Worm (Caenorhabditis elegans): ENCODE data around the gene Y17G7B.20.

Gene Y17G7B.20

DNA sequence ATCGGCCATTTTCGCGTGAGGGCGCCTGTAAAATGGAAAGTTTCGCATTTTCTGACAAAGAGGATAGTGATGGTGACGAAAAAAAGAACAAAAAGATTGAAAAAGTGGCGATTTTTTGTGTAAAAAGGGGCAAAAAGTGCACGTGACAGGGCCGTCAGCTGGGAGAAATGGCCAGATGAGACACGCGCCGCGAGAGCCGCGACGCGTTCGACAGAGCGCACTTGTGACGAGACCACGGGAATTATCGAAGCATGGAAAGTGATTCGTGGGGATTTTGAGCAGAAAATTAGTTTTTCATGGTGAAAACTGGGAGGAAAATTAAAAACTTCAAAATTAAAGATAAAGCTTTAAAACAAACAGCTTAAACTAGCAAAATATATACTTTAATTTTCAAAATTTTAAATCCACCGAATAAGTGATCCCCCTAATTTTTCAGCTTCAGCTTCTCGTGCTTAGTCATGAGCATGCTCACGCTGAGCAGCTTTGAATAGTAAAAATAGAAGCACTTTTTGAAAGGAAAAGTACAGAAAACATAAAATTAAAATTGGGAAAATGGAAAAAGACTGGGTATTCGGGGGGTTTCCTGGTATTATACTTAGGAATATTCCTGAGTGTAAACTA, 12.0 kb downstream of the Y17G7B.20 start, which contains the start of gene W03C9.5 (continued):
- TF ChIP-seq hlh-4 (tag; optimal IDR thresholded peaks at IDR 0.05) (no peak), C34B4.2 (tag; optimal IDR thresholded peaks at IDR 0.05) (no peak), snu-23 (GFP tag; optimal IDR thresholded peaks at IDR 0.05) (peak; percentile 98), blmp-1 (tag; optimal IDR thresholded peaks at IDR 0.05) (peak; percentile 77), alr-1 (tag; optimal IDR thresholded peaks at IDR 0.05; ENCODE audit: borderline replicate concordance) (no peak), nhr-84 (tag; optimal IDR thresholded peaks at IDR 0.05) (peak; percentile 51), ceh-90 (tag; optimal IDR thresholded peaks at IDR 0.05) (peak; percentile 70), hpl-2 (GFP tag; optimal IDR thresholded peaks at IDR 0.05) (peak; percentile 82), zip-4 (GFP tag; optimal IDR thresholded peaks at IDR 0.05) (peak; percentile 38), ztf-4 (tag; optimal IDR thresholded peaks at IDR 0.05) (peak; percentile 82), lin-13 (GFP tag; optimal IDR thresholded peaks at IDR 0.05) (peak; percentile 97), jun-1 (tag; optimal IDR thresholded peaks at IDR 0.05) (peak; percentile 90), mep-1 (tag; optimal IDR thresholded peaks at IDR 0.05) (peak; percentile 95), elt-2 (tag; optimal IDR thresholded peaks at IDR 0.05) (peak; percentile 78), mdl-1 (tag; optimal IDR thresholded peaks at IDR 0.05) (peak in 1 of 2 experiments; percentile 98), nhr-12 (tag; optimal IDR thresholded peaks at IDR 0.05) (no peak), rnt-1 (tag; optimal IDR thresholded peaks at IDR 0.05) (peak; percentile 96), nhr-28 (tag; optimal IDR thresholded peaks at IDR 0.05) (no peak), elt-3 (tag; optimal IDR thresholded peaks at IDR 0.05) (peak in 3 of 6 experiments; percentile 36 to 88 (median 82)), ceh-8 (GFP tag; optimal IDR thresholded peaks at IDR 0.05) (peak; percentile 84), efl-3 (GFP tag; optimal IDR thresholded peaks at IDR 0.05) (no peak), fkh-4 (tag; optimal IDR thresholded peaks at IDR 0.05; ENCODE audit: borderline replicate concordance) (peak; percentile 46), grh-1 (GFP tag; IDR thresholded peaks at IDR 0.05) (peak; percentile 65), egl-27 (tag; optimal IDR thresholded peaks at IDR 0.05) (peak; percentile 3 to 31), fkh-8 (tag; optimal IDR thresholded peaks at IDR 0.05) (peak; percentile 99), nhr-19 (GFP tag; conservative IDR thresholded peaks at IDR 0.05) (peak; percentile 93), nhr-71 (tag; optimal IDR thresholded peaks at IDR 0.05) (peak; percentile 98), sup-37 (GFP tag; optimal IDR thresholded peaks at IDR 0.05) (peak; percentile 61), ces-1 (GFP tag; optimal IDR thresholded peaks at IDR 0.05) (no peak), lin-35 (GFP tag; optimal IDR thresholded peaks at IDR 0.05) (peak; percentile 89 to 94), ama-1 (optimal IDR thresholded peaks at IDR 0.05) (peak; percentile 19), nhr-85 (tag) (peak; percentile 89)

DNA sequence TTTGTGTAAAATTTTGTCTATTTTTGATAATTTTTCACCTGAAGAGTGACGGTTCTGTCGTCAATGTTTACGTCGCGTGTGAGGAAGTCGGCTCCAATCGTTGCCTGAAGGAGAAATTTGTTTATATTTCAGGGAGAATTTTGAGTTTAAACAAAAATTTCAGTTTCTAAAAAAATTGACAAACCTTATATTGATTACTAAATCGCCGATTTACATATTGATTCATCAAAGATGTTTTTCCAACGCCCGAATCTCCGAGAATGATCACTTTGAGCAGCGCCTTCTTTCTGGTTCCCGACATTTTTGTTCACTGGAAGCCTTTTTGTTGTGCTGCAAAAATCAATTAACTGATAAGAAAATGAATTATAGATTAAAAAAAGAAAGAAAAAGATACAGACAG, 13.0 kb downstream of the Y17G7B.20 start, which contains the start of gene rab-7:
TSS of gene rab-7 (minus strand) at position 330 of the 400 bp plus-strand sequence.
- TF ChIP-seq isw-1 (GFP tag; IDR thresholded peaks at IDR 0.05): no peak
- no peak for TF ChIP-seq pax-3 (tag; optimal IDR thresholded peaks at IDR 0.05)
- TF ChIP-seq elt-2 (tag; optimal IDR thresholded peaks at IDR 0.05): peak; percentile 54
- TF ChIP-seq lsy-2 (tag; optimal IDR thresholded peaks at IDR 0.05): peak in 1 of 2 experiments; percentile 2
- TF ChIP-seq nhr-71 (tag; optimal IDR thresholded peaks at IDR 0.05): peak; percentile 32
- TF ChIP-seq efl-1 (optimal IDR thresholded peaks at IDR 0.05): no peak
- TF ChIP-seq efl-1 (GFP tag; optimal IDR thresholded peaks at IDR 0.05 in 1 of 2): peak in 1 of 2 experiments; percentile 92
- peak; percentile 73 for TF ChIP-seq ama-1 (optimal IDR thresholded peaks at IDR 0.05)
- TF ChIP-seq dsc-1 (tag; optimal IDR thresholded peaks at IDR 0.05): peak; percentile 6
- peak; percentile 10 for TF ChIP-seq nhr-47 (tag; optimal IDR thresholded peaks at IDR 0.05)

DNA sequence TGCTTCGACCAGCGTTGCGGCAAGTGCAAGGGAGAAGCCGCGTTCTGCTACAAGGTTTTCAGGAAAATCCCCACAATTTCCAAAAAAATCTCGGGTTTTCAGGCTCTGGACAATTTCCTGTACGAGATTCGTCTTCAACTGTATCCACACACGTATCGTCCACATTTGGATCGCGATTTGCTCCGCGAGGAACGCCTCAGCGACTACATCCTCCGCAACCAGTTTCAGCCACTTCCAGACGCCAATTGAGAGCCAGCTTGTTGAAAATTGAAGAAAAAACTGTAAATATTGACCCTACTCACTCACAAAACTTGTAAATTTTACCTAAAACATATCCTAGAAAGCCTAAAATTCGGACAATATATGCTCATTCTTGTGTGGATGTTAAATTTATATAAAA, 14.8 kb downstream of the Y17G7B.20 start:
- no peak for TF ChIP-seq lin-15B (tag; optimal IDR thresholded peaks at IDR 0.05)
- no peak for TF ChIP-seq ces-1 (GFP tag; optimal IDR thresholded peaks at IDR 0.05)
- TF ChIP-seq alr-1 (tag; optimal IDR thresholded peaks at IDR 0.05; ENCODE audit: borderline replicate concordance): no peak
- TF ChIP-seq efl-1 (optimal IDR thresholded peaks at IDR 0.05): no peak
- TF ChIP-seq efl-1 (GFP tag; optimal IDR thresholded peaks at IDR 0.05 in 1 of 2): peak in 1 of 2 experiments; percentile 87
- TF ChIP-seq skn-1 (tag; optimal IDR thresholded peaks at IDR 0.05): no peak
- no peak for TF ChIP-seq hlh-17 (GFP tag; optimal IDR thresholded peaks at IDR 0.05; ENCODE audit: borderline replicate concordance)
- TF ChIP-seq C16A3.4 (tag; optimal IDR thresholded peaks at IDR 0.05): no peak
- peak; percentile 14 for TF ChIP-seq nhr-71 (tag; optimal IDR thresholded peaks at IDR 0.05)
- peak; percentile 8 for TF ChIP-seq rnt-1 (tag; optimal IDR thresholded peaks at IDR 0.05)
- no peak for TF ChIP-seq fkh-8 (tag; optimal IDR thresholded peaks at IDR 0.05)
- no peak for TF ChIP-seq ztf-4 (tag; optimal IDR thresholded peaks at IDR 0.05)
- TF ChIP-seq ama-1 (optimal IDR thresholded peaks at IDR 0.05): peak; percentile 47
- no peak for TF ChIP-seq mep-1 (tag; optimal IDR thresholded peaks at IDR 0.05)

All from whole organism, L1 larva.